Worm (Caenorhabditis elegans): Measurements from ENCODE around the gene T06C12.9.

DNA sequence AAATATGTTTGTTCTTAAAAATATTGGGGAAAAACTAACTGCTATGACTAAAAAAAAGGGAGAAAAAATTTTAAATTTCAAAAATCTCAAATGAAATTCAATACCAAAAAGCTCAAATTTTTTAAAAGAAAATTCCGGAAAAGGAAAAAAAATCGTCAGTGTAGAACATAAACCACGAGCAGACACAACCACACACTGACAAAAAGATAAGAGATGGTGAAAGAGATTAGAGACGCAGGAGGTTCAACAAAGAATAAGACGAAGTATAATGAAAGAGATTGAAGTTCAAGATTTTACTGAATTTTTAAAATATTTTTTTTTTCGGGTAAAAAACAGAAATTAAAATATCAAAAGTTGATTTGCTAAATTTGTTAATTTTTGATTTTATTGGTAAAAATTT lies 5.8 kb downstream of the T06C12.9 start:
- TF ChIP-seq unc-62 (GFP tag; optimal IDR thresholded peaks at IDR 0.05), result no peak
- TF ChIP-seq mep-1 (tag; optimal IDR thresholded peaks at IDR 0.05), result no peak
- TF ChIP-seq unc-120 (tag; optimal IDR thresholded peaks at IDR 0.05; ENCODE audit: poor library complexity, severe bottlenecking), result no peak
- no peak for TF ChIP-seq ztf-11 (tag; optimal IDR thresholded peaks at IDR 0.05)
- TF ChIP-seq pha-4 (tag; optimal IDR thresholded peaks at IDR 0.05), result no peak
- TF ChIP-seq mab-5 (tag; optimal IDR thresholded peaks at IDR 0.05), result no peak

Data from whole organism, mixed stage, embryonic.